Worm (Caenorhabditis elegans) whole organism, late embryonic: ENCODE data around the gene snu-23.

ENCODE experiments used
- C38D4.7 ChIP-seq: fragments of 200-800 bp; sonication (Bioruptor generic); optimal IDR thresholded peaks from 2 replicates; lab custom pipeline; 2018; ENCODE audit warnings: mild to moderate bottlenecking, missing genetic modification characterization, moderate library complexity, missing compliant biosample characterization
- F13H6.1 ChIP-seq: sonication (generic microtip); optimal IDR thresholded peaks from 2 replicates; lab custom pipeline; 2016; ENCODE audit warnings: missing genetic modification characterization, missing compliant biosample characterization
- Y22D7AL.16 ChIP-seq: sonication (generic microtip); optimal IDR thresholded peaks from 2 replicates; lab custom pipeline; 2016; ENCODE audit warnings: missing genetic modification characterization, missing compliant biosample characterization
- ahr-1 ChIP-seq: sonication (generic microtip); optimal IDR thresholded peaks from 2 replicates; lab custom pipeline; 2016; ENCODE audit warnings: missing genetic modification characterization, missing compliant biosample characterization
- ama-1 ChIP-seq: fragments of 150-350 bp; optimal IDR thresholded peaks from 2 replicates; lab custom pipeline; 2014
- ceh-18 ChIP-seq: sonication (generic microtip); optimal IDR thresholded peaks from 2 replicates; lab custom pipeline; 2016; ENCODE audit warnings: missing genetic modification characterization, missing compliant biosample characterization
- ceh-2 ChIP-seq: sonication (generic microtip); optimal IDR thresholded peaks from 2 replicates; lab custom pipeline; 2016; ENCODE audit warnings: missing genotype, missing genetic modification characterization, missing compliant biosample characterization
- ceh-30 ChIP-seq: fragments of 150-350 bp; optimal IDR thresholded peaks from 2 replicates; lab custom pipeline; 2014; ENCODE audit warnings: missing biosample characterization, missing genetic modification characterization
- ceh-31 ChIP-seq: sonication (generic microtip); optimal IDR thresholded peaks from 2 replicates; lab custom pipeline; 2016; ENCODE audit warnings: missing genetic modification characterization, missing compliant biosample characterization
- ceh-34 ChIP-seq: sonication (generic microtip); optimal IDR thresholded peaks from 2 replicates; lab custom pipeline; 2016; ENCODE audit warnings: mild to moderate bottlenecking, missing genetic modification characterization, missing compliant biosample characterization
- ceh-45 ChIP-seq: fragments of 200-800 bp; sonication (Bioruptor generic); IDR thresholded peaks from 2 replicates; pipeline ENCODE4 v1.3.6; 2022; ENCODE audit warnings: missing genetic modification reagents, missing genetic modification characterization, missing compliant biosample characterization
- ceh-48 ChIP-seq: sonication (generic microtip); optimal IDR thresholded peaks from 2 replicates; lab custom pipeline; 2016; ENCODE audit warnings: missing genetic modification characterization, inconsistent platforms, missing compliant biosample characterization
- ceh-6 ChIP-seq: fragments of 200-800 bp; sonication (Bioruptor generic); optimal IDR thresholded peaks from 2 replicates; lab custom pipeline; 2018; ENCODE audit warnings: mild to moderate bottlenecking, missing genetic modification characterization, missing compliant biosample characterization
- che-1 ChIP-seq: sonication (generic microtip); optimal IDR thresholded peaks from 2 replicates; lab custom pipeline; 2016; ENCODE audit warnings: mild to moderate bottlenecking, missing genetic modification characterization, missing compliant biosample characterization
- dmd-4 ChIP-seq: sonication (generic microtip); optimal IDR thresholded peaks from 2 replicates; lab custom pipeline; 2016; ENCODE audit warnings: borderline replicate concordance, missing genetic modification characterization, missing compliant biosample characterization
- ets-4 ChIP-seq: sonication (generic microtip); optimal IDR thresholded peaks from 2 replicates; lab custom pipeline; 2016; ENCODE audit warnings: missing genetic modification characterization, missing compliant biosample characterization
- fax-1 ChIP-seq: sonication (generic microtip); optimal IDR thresholded peaks from 2 replicates; lab custom pipeline; 2016; ENCODE audit warnings: missing genotype, missing genetic modification characterization, missing compliant biosample characterization
- fkh-6 ChIP-seq: sonication (generic microtip); optimal IDR thresholded peaks from 2 replicates; lab custom pipeline; 2016; ENCODE audit warnings: missing genetic modification characterization, missing compliant biosample characterization
- gmeb-2 ChIP-seq: sonication (generic microtip); optimal IDR thresholded peaks from 2 replicates; lab custom pipeline; 2016; ENCODE audit warnings: missing genetic modification characterization, inconsistent platforms, missing compliant biosample characterization
- hlh-13 ChIP-seq: fragments of 200-800 bp; sonication (Bioruptor generic); optimal IDR thresholded peaks from 2 replicates; lab custom pipeline; 2018; ENCODE audit warnings: mild to moderate bottlenecking, missing genetic modification characterization, missing compliant biosample characterization
- hlh-15 ChIP-seq: sonication (generic microtip); optimal IDR thresholded peaks from 2 replicates; lab custom pipeline; 2016; ENCODE audit warnings: missing genetic modification characterization, missing compliant biosample characterization
- hlh-30 ChIP-seq: sonication (generic microtip); optimal IDR thresholded peaks from 2 replicates; lab custom pipeline; 2017; ENCODE audit warnings: antibody characterized with exemption, missing genetic modification characterization, missing compliant biosample characterization; ENCODE audit not compliant: insufficient read depth
- hlh-6 ChIP-seq: sonication (generic microtip); optimal IDR thresholded peaks from 2 replicates; lab custom pipeline; 2016; ENCODE audit warnings: missing genotype, missing genetic modification characterization, missing compliant biosample characterization
- hlh-8 ChIP-seq: sonication (generic microtip); optimal IDR thresholded peaks from 2 replicates; lab custom pipeline; 2016; ENCODE audit warnings: missing genotype, missing genetic modification characterization, missing compliant biosample characterization
- lin-11 ChIP-seq: fragments of 200-800 bp; sonication (Bioruptor generic); optimal IDR thresholded peaks from 2 replicates; lab custom pipeline; 2018; ENCODE audit warnings: mild to moderate bottlenecking, missing genetic modification characterization, missing compliant biosample characterization
- madf-2 ChIP-seq: sonication (generic microtip); optimal IDR thresholded peaks from 2 replicates; lab custom pipeline; 2017; ENCODE audit warnings: missing genetic modification characterization, missing compliant biosample characterization
- nfya-1 ChIP-seq: sonication (generic microtip); optimal IDR thresholded peaks from 2 replicates; lab custom pipeline; 2017; ENCODE audit warnings: missing genetic modification characterization, mild to moderate bottlenecking, missing compliant biosample characterization, antibody characterized with exemption, moderate library complexity
- nhr-11 ChIP-seq: fragments of 150-350 bp; optimal IDR thresholded peaks from 2 replicates; lab custom pipeline; 2014; ENCODE audit warnings: missing biosample characterization, missing genetic modification characterization
- nhr-232 ChIP-seq: sonication (generic microtip); optimal IDR thresholded peaks from 2 replicates; lab custom pipeline; 2016; ENCODE audit warnings: missing genetic modification characterization, missing compliant biosample characterization
- npax-4 ChIP-seq: sonication (generic microtip); optimal IDR thresholded peaks from 2 replicates; lab custom pipeline; 2016; ENCODE audit warnings: missing genetic modification characterization, missing compliant biosample characterization
- pat-9 ChIP-seq: fragments of 200-800 bp; sonication (Bioruptor generic); optimal IDR thresholded peaks from 2 replicates; lab custom pipeline; 2018; ENCODE audit warnings: mild to moderate bottlenecking, missing genetic modification characterization, moderate library complexity, missing compliant biosample characterization
- pha-2 ChIP-seq: sonication (generic microtip); optimal IDR thresholded peaks from 2 replicates; lab custom pipeline; 2017; ENCODE audit warnings: mild to moderate bottlenecking, missing genetic modification characterization, missing compliant biosample characterization
- pqm-1 ChIP-seq: sonication (generic microtip); optimal IDR thresholded peaks from 2 replicates; lab custom pipeline; 2016; ENCODE audit warnings: missing genetic modification characterization, missing compliant biosample characterization
- sdc-2 ChIP-seq: sonication (generic microtip); optimal IDR thresholded peaks from 2 replicates; lab custom pipeline; 2016; ENCODE audit warnings: missing genotype, missing genetic modification characterization, missing compliant biosample characterization
- syd-9 ChIP-seq: sonication (generic microtip); optimal IDR thresholded peaks from 2 replicates; lab custom pipeline; 2016; ENCODE audit warnings: mild to moderate bottlenecking, missing genetic modification characterization, moderate library complexity, missing compliant biosample characterization
- tbx-2 ChIP-seq: sonication (generic microtip); optimal IDR thresholded peaks from 2 replicates; lab custom pipeline; 2016; ENCODE audit warnings: missing genetic modification characterization, missing compliant biosample characterization
- ttx-3 ChIP-seq: sonication (generic microtip); optimal IDR thresholded peaks from 2 replicates; lab custom pipeline; 2016; ENCODE audit warnings: missing genetic modification reagents, missing genetic modification characterization, missing compliant biosample characterization
- unc-42 ChIP-seq: sonication (generic microtip); optimal IDR thresholded peaks from 2 replicates; lab custom pipeline; 2016; ENCODE audit warnings: missing genotype, missing genetic modification characterization, missing compliant biosample characterization
- unc-55 ChIP-seq: sonication (generic microtip); optimal IDR thresholded peaks from 2 replicates; lab custom pipeline; 2017; ENCODE audit warnings: missing biosample characterization, missing genetic modification reagents, missing genetic modification characterization

snu-23 gene

ce11 chrIII:7779313-7779712 is 9.4 kb upstream of the snu-23 start:
- TF ChIP-seq ceh-2 (no peak), F13H6.1 (tag; lab: Kevin White, UChicago) (no peak), ceh-18 (tag; lab: Kevin White, UChicago) (no peak), ceh-30 (tag; lab: Kevin White, UChicago) (no peak), nhr-232 (tag; lab: Kevin White, UChicago) (no peak), C38D4.7 (GFP tag; lab: Kevin White, UChicago) (no peak), hlh-30 (tag; lab: Kevin White, UChicago) (no peak), hlh-13 (GFP tag; lab: Kevin White, UChicago) (no peak), tbx-2 (tag; lab: Kevin White, UChicago) (no peak), ceh-6 (GFP tag; lab: Kevin White, UChicago) (no peak), madf-2 (tag; lab: Kevin White, UChicago) (no peak), ceh-45 (GFP tag; lab: Robert Waterston, UW) (no peak), ceh-34 (tag; lab: Kevin White, UChicago) (no peak), ahr-1 (tag; lab: Kevin White, UChicago) (no peak), pqm-1 (tag; lab: Kevin White, UChicago) (no peak), ets-4 (no peak), nfya-1 (tag; lab: Kevin White, UChicago) (no peak), dmd-4 (tag; lab: Kevin White, UChicago) (no peak), sdc-2 (tag; lab: Kevin White, UChicago) (no peak)

- TF ChIP-seq nhr-11 (tag; lab: Kevin White, UChicago), result no peak
- TF ChIP-seq ama-1 (lab: Kevin White, UChicago), result no peak
- peak; percentile 47 for TF ChIP-seq unc-55 (GFP tag; lab: Kevin White, UChicago)
- TF ChIP-seq hlh-8 (tag; lab: Kevin White, UChicago), result no peak
- no peak for TF ChIP-seq pha-2 (tag; lab: Kevin White, UChicago)
- TF ChIP-seq npax-4 (tag; lab: Kevin White, UChicago), result no peak
- TF ChIP-seq nfya-1 (tag; lab: Kevin White, UChicago), result peak; percentile 81
Observed at ce11 chrIII:7778530-7778929, 8.6 kb upstream of the snu-23 start.

- TF ChIP-seq hlh-13 (GFP tag; lab: Kevin White, UChicago) (no peak), gmeb-2 (tag; lab: Kevin White, UChicago) (no peak), syd-9 (tag; lab: Kevin White, UChicago) (no peak), ceh-31 (tag; lab: Kevin White, UChicago) (no peak), unc-42 (tag; lab: Kevin White, UChicago) (no peak), ceh-34 (tag; lab: Kevin White, UChicago) (no peak), lin-11 (no peak), ceh-48 (tag; lab: Kevin White, UChicago) (no peak), fkh-6 (tag; lab: Kevin White, UChicago) (no peak), nhr-11 (tag; lab: Kevin White, UChicago) (no peak), hlh-6 (tag; lab: Kevin White, UChicago) (no peak), pat-9 (tag; lab: Kevin White, UChicago) (no peak), hlh-15 (tag; lab: Kevin White, UChicago) (no peak), Y22D7AL.16 (no peak), fax-1 (tag; lab: Kevin White, UChicago) (no peak), pqm-1 (tag; lab: Kevin White, UChicago) (no peak), che-1 (tag; lab: Kevin White, UChicago) (no peak), ttx-3 (tag; lab: Kevin White, UChicago) (no peak)
Observed at ce11 chrIII:7775983-7776440, 6.1 kb upstream of the snu-23 start, which contains the start of gene bath-15. TSS of gene bath-15 (minus strand) at chrIII:7776033.
